Worm (Caenorhabditis elegans) whole organism, L3 larva: Measurements from ENCODE around the gene daf-1.

Experiments used
- R02D3.7 ChIP-seq: fragments of 150-350 bp; optimal IDR thresholded peaks from 2 replicates; lab custom pipeline; 2014; ENCODE audit warnings: missing biosample characterization, missing genetic modification characterization
- ZK546.5 ChIP-seq: sonication (generic microtip); optimal IDR thresholded peaks from 2 replicates; lab custom pipeline; 2017; ENCODE audit warnings: missing biosample characterization, missing genetic modification characterization
- aly-2 ChIP-seq: fragments of 150-350 bp; optimal IDR thresholded peaks from 2 replicates; lab custom pipeline; 2014; ENCODE audit warnings: missing biosample characterization, missing genetic modification characterization
- ceh-82 ChIP-seq: fragments of 150-350 bp; optimal IDR thresholded peaks from 2 replicates; lab custom pipeline; 2014; ENCODE audit warnings: missing biosample characterization, missing genetic modification characterization
- daf-12 ChIP-seq: fragments of 150-350 bp; optimal IDR thresholded peaks from 2 replicates; lab custom pipeline; 2014; ENCODE audit warnings: missing biosample characterization, missing genetic modification reagents, missing genetic modification characterization
- hmg-11 ChIP-seq: sonication (generic microtip); optimal IDR thresholded peaks from 2 replicates; lab custom pipeline; 2016; ENCODE audit warnings: missing genetic modification characterization, missing compliant biosample characterization
- mdl-1 ChIP-seq: fragments of 150-350 bp; optimal IDR thresholded peaks from 2 replicates; lab custom pipeline; 2014; ENCODE audit warnings: missing biosample characterization, missing genetic modification characterization
- nhr-11 ChIP-seq: fragments of 150-350 bp; optimal IDR thresholded peaks from 2 replicates; lab custom pipeline; 2014; ENCODE audit warnings: missing biosample characterization, missing genetic modification characterization
- nhr-77 ChIP-seq: fragments of 150-350 bp; optimal IDR thresholded peaks from 2 replicates; lab custom pipeline; 2014; ENCODE audit warnings: missing biosample characterization, missing genetic modification characterization
- pha-4 ChIP-seq: fragments of 150-350 bp; optimal IDR thresholded peaks from 2 replicates; lab custom pipeline; 2014; ENCODE audit warnings: missing biosample characterization, missing genetic modification reagents, missing genetic modification characterization
- skn-1 ChIP-seq: fragments of 150-350 bp; optimal IDR thresholded peaks from 2 replicates; lab custom pipeline; 2014; ENCODE audit warnings: missing biosample characterization, missing genetic modification characterization
- unc-62 ChIP-seq: fragments of 150-350 bp; sonication (generic microtip); optimal IDR thresholded peaks from 4 replicates; lab custom pipeline; 2014; ENCODE audit warnings: missing biosample characterization, missing genetic modification reagents, missing genetic modification characterization
- zag-1 ChIP-seq: fragments of 150-350 bp; optimal IDR thresholded peaks from 2 replicates; lab custom pipeline; 2014; ENCODE audit warnings: missing biosample characterization, missing genetic modification characterization

DNA sequence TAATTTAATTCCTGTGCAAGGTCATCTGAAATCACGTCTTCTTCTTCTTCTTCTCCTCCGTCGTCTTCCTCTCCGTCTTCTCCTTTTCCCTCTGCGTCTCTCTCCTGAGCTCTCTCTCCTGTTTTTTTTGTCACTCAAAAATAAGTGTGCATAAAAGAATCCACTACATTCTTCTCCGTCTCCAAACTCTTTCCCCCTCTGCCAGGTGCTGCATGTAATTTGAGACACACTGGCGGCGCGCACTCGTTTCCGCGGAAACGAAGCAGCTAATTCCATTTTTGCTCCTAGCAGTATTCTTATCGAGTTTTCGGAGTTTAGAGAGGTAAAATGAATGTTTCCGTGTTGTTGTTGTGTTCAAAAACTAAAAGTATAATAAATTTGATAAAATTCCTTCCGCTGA lies 53.9 kb downstream of the daf-1 start:
- no peak for TF ChIP-seq pha-4
- TF ChIP-seq daf-12 (tag; lab: Kevin White, UChicago) = no peak
- TF ChIP-seq unc-62 (GFP tag; lab: Kevin White, UChicago) = no peak
- no peak for TF ChIP-seq nhr-77 (tag; lab: Kevin White, UChicago)
- TF ChIP-seq ZK546.5 (tag; lab: Kevin White, UChicago) = no peak
- TF ChIP-seq nhr-11 (tag; lab: Kevin White, UChicago) = no peak
- no peak for TF ChIP-seq aly-2 (tag; lab: Kevin White, UChicago)
- no peak for TF ChIP-seq R02D3.7 (tag; lab: Kevin White, UChicago)
- no peak for TF ChIP-seq zag-1 (tag; lab: Kevin White, UChicago)
- no peak for TF ChIP-seq hmg-11 (tag; lab: Kevin White, UChicago)
- TF ChIP-seq skn-1 (tag; lab: Kevin White, UChicago) = no peak
- no peak for TF ChIP-seq ceh-82 (tag; lab: Kevin White, UChicago)
- TF ChIP-seq mdl-1 = no peak
